Worm (Caenorhabditis elegans) whole organism, young adult: Measurements from ENCODE around the gene spp-3.

Experiments
- B0035.1 ChIP-seq: sonication (generic microtip); optimal IDR thresholded peaks from 2 replicates; lab custom pipeline; 2016; ENCODE audit warnings: missing genetic modification characterization, mild to moderate bottlenecking, missing compliant biosample characterization, missing genotype, missing genetic modification reagents
- B0336.3 ChIP-seq: fragments of 200-800 bp; sonication (Bioruptor generic); IDR thresholded peaks from 2 replicates; pipeline ENCODE4 v1.3.6; 2022; ENCODE audit warnings: missing genetic modification characterization, missing compliant biosample characterization
- C17E4.6 ChIP-seq: fragments of 200-800 bp; sonication (Bioruptor generic); IDR thresholded peaks from 2 replicates; pipeline ENCODE4 v1.3.6; 2022; ENCODE audit warnings: missing genetic modification reagents, missing genetic modification characterization, missing compliant biosample characterization
- F10E7.11 ChIP-seq: sonication (generic microtip); optimal IDR thresholded peaks from 2 replicates; lab custom pipeline; 2017; ENCODE audit warnings: mild to moderate bottlenecking, missing genetic modification characterization, moderate library complexity, missing compliant biosample characterization
- F22D6.2 ChIP-seq: sonication (generic microtip); optimal IDR thresholded peaks from 2 replicates; lab custom pipeline; 2016; ENCODE audit warnings: mild to moderate bottlenecking, missing genetic modification characterization, missing compliant biosample characterization
- F33H1.4 ChIP-seq: fragments of 200-800 bp; sonication (Bioruptor generic); IDR thresholded peaks from 2 replicates; pipeline ENCODE4 v1.3.6; 2022; ENCODE audit warnings: missing genetic modification reagents, missing genetic modification characterization, missing compliant biosample characterization
- F49E8.2 ChIP-seq: sonication (generic microtip); optimal IDR thresholded peaks from 3 replicates; lab custom pipeline; 2017; ENCODE audit warnings: missing genetic modification characterization, mild to moderate bottlenecking, missing compliant biosample characterization, antibody characterized with exemption, moderate library complexity; ENCODE audit not compliant: insufficient read depth
- F57A8.1 ChIP-seq: fragments of 200-800 bp; sonication (Bioruptor generic); optimal IDR thresholded peaks from 2 replicates; lab custom pipeline; 2018; ENCODE audit warnings: mild to moderate bottlenecking, missing genetic modification characterization, moderate library complexity, missing compliant biosample characterization
- Y95B8A.8 ChIP-seq: fragments of 200-800 bp; sonication (Bioruptor generic); IDR thresholded peaks from 2 replicates; pipeline ENCODE4 v1.3.6; 2022; ENCODE audit warnings: missing genetic modification reagents, missing genetic modification characterization, missing compliant biosample characterization
- ZK185.1 ChIP-seq: sonication (generic microtip); optimal IDR thresholded peaks from 2 replicates; lab custom pipeline; 2016; ENCODE audit warnings: mild to moderate bottlenecking, missing genetic modification characterization, missing compliant biosample characterization; ENCODE audit not compliant: poor library complexity, severe bottlenecking
- akir-1 ChIP-seq: fragments of 200-800 bp; sonication (Bioruptor generic); optimal IDR thresholded peaks from 2 replicates; lab custom pipeline; 2018; ENCODE audit warnings: mild to moderate bottlenecking, missing genetic modification characterization, moderate library complexity, missing compliant biosample characterization
- aptf-2 ChIP-seq: fragments of 200-800 bp; sonication (Bioruptor generic); conservative IDR thresholded peaks from 2 replicates; pipeline ENCODE4 v1.3.6; 2022; ENCODE audit warnings: missing genetic modification reagents, missing genetic modification characterization, missing compliant biosample characterization
- atf-7 ChIP-seq: sonication (generic microtip); optimal IDR thresholded peaks from 2 replicates; lab custom pipeline; 2017; ENCODE audit warnings: mild to moderate bottlenecking, missing genetic modification characterization, missing compliant biosample characterization
- attf-6 ChIP-seq: fragments of 200-800 bp; sonication (Bioruptor generic); IDR thresholded peaks from 2 replicates; pipeline ENCODE4 v1.3.6; 2022; ENCODE audit warnings: missing genetic modification reagents, missing genetic modification characterization, missing compliant biosample characterization
- cebp-1 ChIP-seq, 2 experiments: fragments of 200-800 bp in 1 of 2; sonication (Bioruptor generic) in 1 of 2; sonication (generic microtip) in 1 of 2; IDR thresholded peaks in 1 of 2; optimal IDR thresholded peaks in 1 of 2; 2 replicates each; pipeline versions ENCODE4 v1.3.6 to Lab custom; 2017 to 2022; ENCODE audit warnings: missing compliant biosample characterization in 2 of 2, missing genetic modification characterization in 2 of 2, mild to moderate bottlenecking in 1 of 2, missing genetic modification reagents in 1 of 2, moderate library complexity in 1 of 2
- cebp-2 ChIP-seq: fragments of 200-800 bp; sonication (Bioruptor generic); IDR thresholded peaks from 2 replicates; pipeline ENCODE4 v1.3.6; 2022; ENCODE audit warnings: missing genetic modification characterization, missing compliant biosample characterization
- die-1 ChIP-seq: sonication (generic microtip); optimal IDR thresholded peaks from 2 replicates; lab custom pipeline; 2016; ENCODE audit warnings: missing genotype, mild to moderate bottlenecking, missing genetic modification characterization, missing compliant biosample characterization
- dox-1 ChIP-seq: fragments of 200-800 bp; sonication (Bioruptor generic); IDR thresholded peaks from 2 replicates; pipeline ENCODE4 v1.3.6; 2022; ENCODE audit warnings: missing genetic modification reagents, missing genetic modification characterization, missing compliant biosample characterization
- efl-1 ChIP-seq: fragments of 150-350 bp; optimal IDR thresholded peaks from 2 replicates; lab custom pipeline; 2014; ENCODE audit warnings: missing biosample characterization, missing genetic modification reagents, missing genetic modification characterization
- ets-4 ChIP-seq: fragments of 200-800 bp; sonication (Bioruptor generic); optimal IDR thresholded peaks from 2 replicates; lab custom pipeline; 2018; ENCODE audit warnings: mild to moderate bottlenecking, missing genetic modification characterization, missing compliant biosample characterization
- hlh-26 ChIP-seq: fragments of 200-800 bp; sonication (Bioruptor generic); conservative IDR thresholded peaks from 2 replicates; pipeline ENCODE4 v1.3.6; 2022; ENCODE audit warnings: missing genetic modification reagents, missing genetic modification characterization, missing compliant biosample characterization
- hsf-1 ChIP-seq: fragments of 200-800 bp; sonication (Bioruptor generic); IDR thresholded peaks from 2 replicates; pipeline ENCODE4 v1.3.6; 2022; ENCODE audit warnings: missing genetic modification reagents, missing genetic modification characterization, missing compliant biosample characterization
- let-607 ChIP-seq, 2 experiments: fragments of 200-800 bp in 1 of 2; sonication (Bioruptor generic) in 1 of 2; sonication (generic microtip) in 1 of 2; optimal IDR thresholded peaks; 2 replicates each; lab custom pipeline; 2016 to 2018; ENCODE audit warnings: mild to moderate bottlenecking in 2 of 2, missing compliant biosample characterization in 2 of 2, missing genetic modification characterization in 2 of 2, moderate library complexity in 2 of 2, missing genotype in 1 of 2
- lin-26 ChIP-seq: fragments of 200-800 bp; sonication (Bioruptor generic); IDR thresholded peaks from 2 replicates; pipeline ENCODE4 v1.3.6; 2022; ENCODE audit warnings: missing genetic modification reagents, missing genetic modification characterization, missing compliant biosample characterization
- lin-54 ChIP-seq: fragments of 200-800 bp; sonication (Bioruptor generic); optimal IDR thresholded peaks from 2 replicates; lab custom pipeline; 2018; ENCODE audit warnings: mild to moderate bottlenecking, missing genetic modification characterization, missing compliant biosample characterization
- lsl-1 ChIP-seq: fragments of 200-800 bp; sonication (Bioruptor generic); optimal IDR thresholded peaks from 2 replicates; lab custom pipeline; 2018; ENCODE audit warnings: mild to moderate bottlenecking, missing genetic modification characterization, moderate library complexity, missing compliant biosample characterization
- mes-4 ChIP-seq: sonication (generic microtip); optimal IDR thresholded peaks from 2 replicates; lab custom pipeline; 2016; ENCODE audit warnings: missing genotype, missing genetic modification characterization, missing compliant biosample characterization
- nhr-179 ChIP-seq: sonication (generic microtip); optimal IDR thresholded peaks from 2 replicates; lab custom pipeline; 2016; ENCODE audit warnings: mild to moderate bottlenecking, missing genetic modification characterization, missing compliant biosample characterization
- nhr-80 ChIP-seq: sonication (generic microtip); optimal IDR thresholded peaks from 2 replicates; lab custom pipeline; 2016; ENCODE audit warnings: missing genetic modification characterization, missing compliant biosample characterization
- rcor-1 ChIP-seq: fragments of 200-800 bp; sonication (Bioruptor generic); IDR thresholded peaks from 2 replicates; pipeline ENCODE4 v1.3.6; 2022; ENCODE audit warnings: missing genetic modification reagents, missing genetic modification characterization, missing compliant biosample characterization
- rec-8 ChIP-seq, 2 experiments: sonication (generic microtip); optimal IDR thresholded peaks; 2 replicates each; lab custom pipeline; 2016; ENCODE audit warnings: mild to moderate bottlenecking in 2 of 2, missing genetic modification characterization in 2 of 2, missing genetic modification reagents in 2 of 2, missing genotype in 2 of 2, missing biosample characterization in 1 of 2, missing compliant biosample characterization in 1 of 2, moderate library complexity in 1 of 2
- snpc-1.3 ChIP-seq: sonication (generic microtip); optimal IDR thresholded peaks from 2 replicates; lab custom pipeline; 2017; ENCODE audit warnings: missing genetic modification characterization, mild to moderate bottlenecking, missing compliant biosample characterization, antibody characterized with exemption, moderate library complexity, missing genotype, missing genetic modification reagents; ENCODE audit not compliant: insufficient read depth
- somi-1 ChIP-seq: fragments of 200-800 bp; sonication (Bioruptor generic); optimal IDR thresholded peaks from 2 replicates; lab custom pipeline; 2018; ENCODE audit warnings: mild to moderate bottlenecking, missing genetic modification characterization, missing compliant biosample characterization
- tbp1 ChIP-seq: fragments of 200-800 bp; sonication (Bioruptor generic); optimal IDR thresholded peaks from 2 replicates; lab custom pipeline; 2018; ENCODE audit warnings: mild to moderate bottlenecking, missing genetic modification characterization, missing compliant biosample characterization
- tlf-1 ChIP-seq: fragments of 200-800 bp; sonication (Bioruptor generic); optimal IDR thresholded peaks from 2 replicates; lab custom pipeline; 2018; ENCODE audit warnings: mild to moderate bottlenecking, missing genetic modification characterization, missing compliant biosample characterization
- unc-62 ChIP-seq: fragments of 150-350 bp; optimal IDR thresholded peaks from 2 replicates; lab custom pipeline; 2014; ENCODE audit warnings: missing biosample characterization, missing genetic modification reagents, missing genetic modification characterization
- zim-3 ChIP-seq: sonication (generic microtip); optimal IDR thresholded peaks from 2 replicates; lab custom pipeline; 2017; ENCODE audit warnings: mild to moderate bottlenecking, missing genetic modification characterization, moderate library complexity, missing compliant biosample characterization
- ztf-22 ChIP-seq: fragments of 200-800 bp; sonication (Bioruptor generic); optimal IDR thresholded peaks from 2 replicates; lab custom pipeline; 2018; ENCODE audit warnings: mild to moderate bottlenecking, missing genetic modification characterization, moderate library complexity, missing compliant biosample characterization
- ztf-28 ChIP-seq: fragments of 200-800 bp; sonication (Bioruptor generic); IDR thresholded peaks from 2 replicates; pipeline ENCODE4 v1.3.6; 2022; ENCODE audit warnings: missing genetic modification reagents, missing genetic modification characterization, missing compliant biosample characterization
- ztf-6 ChIP-seq: fragments of 200-800 bp; sonication (Bioruptor generic); IDR thresholded peaks from 2 replicates; pipeline ENCODE4 v1.3.6; 2022; ENCODE audit warnings: missing genetic modification reagents, missing genetic modification characterization, missing compliant biosample characterization

The spp-3 gene

ce11 chrX:7320115-7320711 is 5.1 kb upstream of the spp-3 start, which contains the start of gene spp-5:
TSS of gene spp-5 (minus strand) at chrX:7320354.
- TF ChIP-seq zim-3 (no peak), ztf-22 (peak; percentile 36), F22D6.2 (no peak), mes-4 (no peak), tbp1 (GFP tag; lab: Kevin White, UChicago) (peak; percentile 26), F10E7.11 (tag; lab: Kevin White, UChicago) (no peak), rcor-1 (GFP tag; lab: Robert Waterston, UW) (no peak), Y95B8A.8 (GFP tag; lab: Robert Waterston, UW) (no peak), nhr-179 (tag; lab: Kevin White, UChicago) (no peak), let-607 (tag; optimal IDR thresholded peaks at IDR 0.05; lab: Kevin White, UChicago) (no peak), ets-4 (peak; percentile 33), nhr-80 (tag; lab: Kevin White, UChicago) (peak; percentile 94), ZK185.1 (tag; lab: Kevin White, UChicago) (peak; percentile 4), dox-1 (GFP tag; lab: Robert Waterston, UW) (0 out of 2 replicates have a peak, but pooled peaks have one; percentile 13), cebp-1 (GFP tag; IDR thresholded peaks at IDR 0.05; lab: Robert Waterston, UW) (no peak), cebp-1 (tag; optimal IDR thresholded peaks at IDR 0.05; lab: Kevin White, UChicago) (peak; percentile 28), attf-6 (GFP tag; lab: Robert Waterston, UW) (no peak), cebp-2 (GFP tag; lab: Robert Waterston, UW) (no peak), hlh-26 (GFP tag; lab: Robert Waterston, UW) (no peak)

- TF ChIP-seq unc-62 (GFP tag; lab: Kevin White, UChicago) (no peak), lin-26 (no peak), B0336.3 (GFP tag; lab: Robert Waterston, UW) (no peak), ztf-6 (GFP tag; lab: Robert Waterston, UW) (no peak), ets-4 (no peak), lin-54 (GFP tag; lab: Kevin White, UChicago) (no peak), let-607 (tag; optimal IDR thresholded peaks at IDR 0.05; lab: Kevin White, UChicago) (no peak), aptf-2 (GFP tag; lab: Robert Waterston, UW) (no peak), lsl-1 (GFP tag; lab: Kevin White, UChicago) (no peak), efl-1 (GFP tag; lab: Kevin White, UChicago) (no peak), zim-3 (no peak), tlf-1 (GFP tag; lab: Kevin White, UChicago) (no peak), die-1 (tag; lab: Kevin White, UChicago) (no peak), akir-1 (GFP tag; lab: Kevin White, UChicago) (no peak), ztf-22 (no peak), tbp1 (GFP tag; lab: Kevin White, UChicago) (no peak)
Observed at ce11 chrX:7318639-7319038, 3.5 kb upstream of the spp-3 start, which contains the start of gene spp-4. TSS of gene spp-4 (minus strand) at chrX:7318756.

- no peak for TF ChIP-seq somi-1 (GFP tag; lab: Kevin White, UChicago)
- TF ChIP-seq akir-1 (GFP tag; lab: Kevin White, UChicago), result no peak
- no peak for TF ChIP-seq F49E8.2 (tag; lab: Kevin White, UChicago)
- TF ChIP-seq nhr-80 (tag; lab: Kevin White, UChicago), result peak; percentile 74
- no peak for TF ChIP-seq zim-3
- no peak for TF ChIP-seq C17E4.6 (GFP tag; lab: Robert Waterston, UW)
- TF ChIP-seq F33H1.4 (GFP tag; lab: Robert Waterston, UW), result no peak
- no peak for TF ChIP-seq snpc-1.3 (tag; lab: Kevin White, UChicago)
- TF ChIP-seq ztf-28 (GFP tag; lab: Robert Waterston, UW), result no peak
- TF ChIP-seq rec-8 (tag; optimal IDR thresholded peaks at IDR 0.05; lab: Kevin White, UChicago), result no peak
- TF ChIP-seq B0035.1 (tag; lab: Kevin White, UChicago), result no peak
- no peak for TF ChIP-seq hsf-1 (GFP tag; lab: Robert Waterston, UW)
- no peak for TF ChIP-seq F57A8.1 (GFP tag; lab: Kevin White, UChicago)
- peak; percentile 49 for TF ChIP-seq atf-7 (tag; lab: Kevin White, UChicago)
- no peak for TF ChIP-seq efl-1 (GFP tag; lab: Kevin White, UChicago)
- TF ChIP-seq ztf-22, result no peak
- TF ChIP-seq nhr-179 (tag; lab: Kevin White, UChicago), result no peak
Observed at ce11 chrX:7316485-7317391, 1.6 kb upstream of the spp-3 start, which contains the start of the genes spp-2 and spp-6. TSS of gene spp-2 (minus strand) at chrX:7316818. TSS of gene spp-6 (plus strand) at chrX:7317341.
